Worm (Caenorhabditis elegans): ENCODE measurements around the gene rom-1.

Gene rom-1

DNA sequence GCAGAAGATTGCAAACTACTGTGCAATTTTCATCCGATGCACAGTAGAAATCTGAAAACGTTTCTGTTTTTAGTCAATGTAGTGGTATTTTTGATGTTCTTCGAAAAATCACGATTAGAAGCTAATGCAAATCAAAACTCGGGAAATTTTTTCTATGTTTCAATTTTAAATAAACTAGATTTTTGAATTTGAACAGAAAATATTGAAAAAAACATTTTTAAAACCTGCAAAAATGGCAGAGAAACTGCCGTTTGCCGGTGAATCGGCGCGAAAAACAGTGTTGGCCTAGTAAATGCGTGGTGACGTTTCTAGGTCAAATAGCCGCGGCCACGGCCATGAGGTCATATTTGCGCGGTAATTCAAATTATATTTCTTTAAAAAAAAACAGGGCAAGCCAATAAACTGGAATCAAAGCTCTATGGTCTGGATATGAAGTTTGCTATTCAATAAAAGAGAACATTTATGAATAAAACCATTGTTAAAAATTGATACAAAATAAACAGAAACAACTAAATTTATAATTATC is 23.2 kb downstream of the rom-1 start, which contains the start of gene set-2 (continued):
- TF ChIP-seq ama-1 (optimal IDR thresholded peaks at IDR 0.05) (peak; percentile 2), zfp-3 (GFP tag; conservative IDR thresholded peaks at IDR 0.05) (0 out of 2 replicates have a peak, but pooled peaks have one; percentile 17), hlh-30 (tag; optimal IDR thresholded peaks at IDR 0.05; ENCODE audit: insufficient read depth) (peak; percentile 47), nhr-111 (GFP tag; optimal IDR thresholded peaks at IDR 0.05) (no peak), F49E8.2 (tag; optimal IDR thresholded peaks at IDR 0.05; ENCODE audit: borderline replicate concordance) (peak; percentile 44), hif-1 (tag; optimal IDR thresholded peaks at IDR 0.05) (peak in 1 of 2 experiments; percentile 89), dve-1 (tag; optimal IDR thresholded peaks at IDR 0.05; ENCODE audit: insufficient read depth) (peak; percentile 52), aha-1 (tag) (peak; percentile 91), ZK337.2 (GFP tag; IDR thresholded peaks at IDR 0.05) (peak; percentile 89), daf-16 (GFP tag; optimal IDR thresholded peaks at IDR 0.05) (peak in 1 of 2 experiments; percentile 17), daf-16 (tag; optimal IDR thresholded peaks at IDR 0.05) (peak; percentile 5), rbr-2 (tag; optimal IDR thresholded peaks at IDR 0.05) (peak; percentile 23), hlh-11 (tag; optimal IDR thresholded peaks at IDR 0.05) (peak; percentile 32)

DNA sequence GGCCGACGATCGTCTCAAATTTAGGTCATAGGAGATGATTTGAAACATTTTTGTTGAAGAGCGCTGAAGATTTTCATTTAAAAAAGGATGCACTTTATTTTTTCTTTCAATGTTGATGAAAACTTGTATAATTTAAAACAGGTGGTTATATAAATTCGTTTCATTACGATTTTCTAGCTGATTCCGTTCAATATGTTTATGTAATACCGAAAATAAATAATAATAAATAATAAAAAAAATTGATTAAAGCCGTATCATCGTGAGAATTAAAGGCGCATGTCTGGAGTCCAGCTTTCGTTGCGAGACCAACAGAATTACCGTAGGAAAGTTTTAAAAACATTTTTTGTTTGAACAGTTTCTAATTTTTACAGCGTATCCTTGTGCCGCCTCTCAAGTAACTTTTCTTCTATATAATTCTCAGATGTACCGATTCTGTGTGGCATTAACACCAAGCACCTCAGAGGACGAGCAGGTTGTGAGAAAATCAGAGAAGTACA is 25.3 kb downstream of the rom-1 start, which contains the start of the genes C26E6.12 and eri-9:
C26E6.12 (minus strand) TSS at position 51 of the 497 bp plus-strand sequence.
eri-9 (plus strand) TSS at position 248 of the 497 bp plus-strand sequence.
- TF ChIP-seq jun-1 (tag; optimal IDR thresholded peaks at IDR 0.05) (no peak), nhr-10 (tag; optimal IDR thresholded peaks at IDR 0.05) (no peak), arid-1 (GFP tag; conservative IDR thresholded peaks at IDR 0.05) (no peak), lin-1 (GFP tag; IDR thresholded peaks at IDR 0.05) (no peak), ceh-62 (tag; optimal IDR thresholded peaks at IDR 0.05) (no peak)

DNA sequence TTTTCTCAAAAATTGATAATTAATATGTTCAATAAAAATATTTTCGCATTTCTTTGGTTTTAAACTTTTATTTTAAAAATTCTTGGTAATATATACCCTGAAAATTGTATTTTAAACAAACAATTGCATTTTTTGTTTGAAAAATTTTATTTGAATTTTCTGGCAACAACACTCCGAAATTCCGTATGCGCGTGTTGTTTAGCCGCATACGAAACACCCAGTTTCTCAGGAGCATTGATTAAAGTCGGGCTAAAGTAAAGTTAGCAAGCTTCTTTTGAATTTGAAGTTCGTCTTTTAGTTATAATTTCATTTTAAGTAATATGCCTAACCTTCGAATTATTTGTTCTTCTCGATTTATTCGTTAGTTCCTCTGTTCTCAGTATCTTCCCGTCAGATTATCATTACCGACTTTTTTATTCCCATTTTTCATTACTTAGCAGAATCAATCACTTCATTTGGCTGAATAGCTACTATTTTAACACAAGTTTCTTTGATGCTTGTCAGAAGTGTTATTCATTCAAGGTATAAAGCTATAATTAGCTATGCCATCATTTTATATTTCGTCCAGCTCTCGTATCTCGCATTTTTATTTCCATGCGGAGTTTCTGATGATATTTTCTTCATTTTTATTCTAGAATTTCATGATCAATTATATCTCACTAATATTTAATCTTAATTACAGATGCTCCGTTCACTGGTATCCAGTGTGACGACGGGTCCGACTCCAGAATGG is 28.1 kb downstream of the rom-1 start, which contains the start of gene mrps-18C:
mrps-18C (plus strand) TSS at position 683 of the 733 bp plus-strand sequence.
- TF ChIP-seq lsy-2 (tag; optimal IDR thresholded peaks at IDR 0.05) (peak in 1 of 2 experiments; percentile 52), unc-62 (GFP tag; optimal IDR thresholded peaks at IDR 0.05 in 1 of 2) (peak in 1 of 2 experiments; percentile 28), unc-62 (tag; optimal IDR thresholded peaks at IDR 0.05) (no peak), dpl-1 (GFP tag; optimal IDR thresholded peaks at IDR 0.05) (peak; percentile 40), mes-2 (tag; optimal IDR thresholded peaks at IDR 0.05; ENCODE audit: poor library complexity, severe bottlenecking) (peak; percentile 59), aha-1 (tag) (peak; percentile 73), nhr-102 (tag; optimal IDR thresholded peaks at IDR 0.05) (no peak), F10B5.3 (tag; optimal IDR thresholded peaks at IDR 0.05) (no peak), T20F7.1 (GFP tag; optimal IDR thresholded peaks at IDR 0.05) (peak; percentile 93), Y48G9A.11 (GFP tag; IDR thresholded peaks at IDR 0.05) (peak; percentile 60; the same call in 1 of the 2 replicates)

DNA sequence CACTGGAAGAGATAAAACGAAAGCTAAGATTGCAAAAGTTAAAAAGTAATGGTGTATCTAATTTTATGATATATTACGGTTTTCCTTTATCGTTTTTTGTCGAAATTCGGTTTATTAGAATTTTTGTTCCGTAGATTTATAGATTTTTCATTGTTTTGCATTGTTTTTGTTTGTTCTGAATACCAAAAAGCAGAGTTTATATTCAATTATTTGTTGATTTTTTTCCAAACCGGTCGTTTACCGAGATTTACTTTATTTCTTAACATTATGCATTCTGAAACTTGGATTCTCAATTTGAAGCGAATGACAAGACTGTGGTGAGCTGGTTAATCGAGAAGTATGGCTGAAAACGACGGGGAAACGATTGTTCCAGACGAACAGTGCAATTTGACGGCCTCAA is 30.0 kb downstream of the rom-1 start, which contains the start of gene fsn-1:
fsn-1 (plus strand) TSS at position 301 of the 400 bp plus-strand sequence.
- TF ChIP-seq daf-8 (GFP tag; IDR thresholded peaks at IDR 0.05) (no peak), aha-1 (tag) (peak; percentile 72)

DNA sequence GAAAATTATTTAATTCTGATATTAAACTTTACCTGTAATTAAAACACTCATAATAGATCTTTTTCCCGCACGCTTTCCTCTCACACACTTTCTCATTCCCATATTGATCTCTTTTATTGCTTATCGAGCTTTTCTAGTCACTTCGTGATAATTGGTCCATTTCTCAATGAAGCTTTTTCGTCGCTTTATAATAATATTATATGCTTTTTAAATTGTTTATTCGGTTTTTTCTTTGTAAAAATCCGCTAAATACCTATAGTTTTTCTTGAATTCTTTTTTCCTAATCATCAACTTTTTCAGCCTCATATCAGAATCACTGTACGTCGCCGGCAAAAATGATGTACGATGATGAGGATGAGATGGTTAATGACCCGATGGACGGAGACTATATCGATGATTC is 32.3 kb downstream of the rom-1 start, which contains the start of gene rpb-2:
rpb-2 (plus strand) TSS at position 301 of the 400 bp plus-strand sequence.
- TF ChIP-seq lin-38 (GFP tag; IDR thresholded peaks at IDR 0.05): no peak
- no peak for TF ChIP-seq spr-1 (tag; optimal IDR thresholded peaks at IDR 0.05)
- no peak for TF ChIP-seq Y48G9A.11 (GFP tag; IDR thresholded peaks at IDR 0.05)
- TF ChIP-seq nhr-28 (tag; optimal IDR thresholded peaks at IDR 0.05): no peak
- TF ChIP-seq nhr-111 (GFP tag; optimal IDR thresholded peaks at IDR 0.05): no peak
- TF ChIP-seq T20F7.1 (GFP tag; optimal IDR thresholded peaks at IDR 0.05): no peak
- no peak for TF ChIP-seq gei-8 (GFP tag; optimal IDR thresholded peaks at IDR 0.05)
- TF ChIP-seq dmd-8 (GFP tag; IDR thresholded peaks at IDR 0.05): no peak
- no peak for TF ChIP-seq unc-62 (GFP tag; optimal IDR thresholded peaks at IDR 0.05 in 1 of 2)
- no peak for TF ChIP-seq unc-62 (tag; optimal IDR thresholded peaks at IDR 0.05)
- TF ChIP-seq nhr-76 (tag; optimal IDR thresholded peaks at IDR 0.05): no peak
- TF ChIP-seq lin-15B (tag; optimal IDR thresholded peaks at IDR 0.05): no peak
- TF ChIP-seq lsy-2 (tag; optimal IDR thresholded peaks at IDR 0.05): no peak
